Worm (Caenorhabditis elegans): ENCODE results near the gene sms-3.

- TF ChIP-seq dao-5 (tag; optimal IDR thresholded peaks at IDR 0.05) (no peak), W03F9.2 (tag; optimal IDR thresholded peaks at IDR 0.05) (no peak)
These were observed 17.4 kb downstream of the sms-3 start for ce11 chrIII:1583529-1583928.
